Fruit fly (Drosophila melanogaster) whole organism, embryonic: Measurements from ENCODE around the gene Spt7.

Experiments used
- CG12391 ChIP-seq: fragments of 200-800 bp; sonication (Bioruptor generic); optimal IDR thresholded peaks from 3 replicates; lab custom pipeline; 2018; ENCODE audit warnings: missing biosample characterization, mild to moderate bottlenecking, missing genetic modification characterization, moderate library complexity
- CG13775 ChIP-seq: fragments of 200-800 bp; sonication (Bioruptor generic); optimal IDR thresholded peaks from 3 replicates; lab custom pipeline; 2017; ENCODE audit warnings: missing biosample characterization, mild to moderate bottlenecking, missing genetic modification characterization
- CG14050 ChIP-seq: fragments of 200-800 bp; sonication (Bioruptor generic); IDR thresholded peaks from 3 replicates; pipeline ENCODE4 v1.3.6; 2022; ENCODE audit warnings: missing biosample characterization, missing genetic modification characterization
- CG14710 ChIP-seq: fragments of 200-800 bp; sonication (Bioruptor generic); optimal IDR thresholded peaks from 3 replicates; lab custom pipeline; 2019; ENCODE audit warnings: missing biosample characterization, mild to moderate bottlenecking, missing genetic modification characterization, moderate library complexity
- CG15269 ChIP-seq: fragments of 200-800 bp; sonication (Bioruptor generic); optimal IDR thresholded peaks from 2 replicates; lab custom pipeline; 2018; ENCODE audit warnings: missing biosample characterization, mild to moderate bottlenecking, missing genetic modification characterization, moderate library complexity
- CG1602 ChIP-seq: fragments of 200-800 bp; sonication (Bioruptor generic); optimal IDR thresholded peaks from 3 replicates; lab custom pipeline; 2016; ENCODE audit warnings: missing biosample characterization, missing genetic modification characterization
- CG1647 ChIP-seq: fragments of 200-800 bp; sonication (Bioruptor generic); optimal IDR thresholded peaks from 3 replicates; lab custom pipeline; 2016; ENCODE audit warnings: missing biosample characterization, missing genetic modification characterization
- CG17912 ChIP-seq: fragments of 200-800 bp; sonication (Bioruptor generic); optimal IDR thresholded peaks from 2 replicates; lab custom pipeline; 2018; ENCODE audit warnings: missing biosample characterization, mild to moderate bottlenecking, missing genetic modification characterization
- CG2129 ChIP-seq: fragments of 200-800 bp; sonication (Bioruptor generic); IDR thresholded peaks from 2 replicates; pipeline ENCODE4 v1.3.6; 2022; ENCODE audit warnings: missing biosample characterization, missing genetic modification characterization; ENCODE audit not compliant: partially characterized antibody
- CG31365 ChIP-seq: fragments of 200-800 bp; sonication (Bioruptor generic); optimal IDR thresholded peaks from 2 replicates; lab custom pipeline; 2018; ENCODE audit warnings: missing biosample characterization, mild to moderate bottlenecking, missing genetic modification characterization
- CG34224 ChIP-seq: fragments of 200-800 bp; sonication (Bioruptor generic); IDR thresholded peaks from 3 replicates; pipeline ENCODE4 v1.3.6; 2022; ENCODE audit warnings: missing biosample characterization, missing genetic modification characterization; ENCODE audit not compliant: partially characterized antibody
- CG4617 ChIP-seq: fragments of 200-800 bp; sonication (Bioruptor generic); optimal IDR thresholded peaks from 3 replicates; lab custom pipeline; 2016; ENCODE audit warnings: missing biosample characterization, missing genetic modification characterization, borderline replicate concordance
- CG4707 ChIP-seq: fragments of 200-800 bp; sonication (Bioruptor generic); optimal IDR thresholded peaks from 2 replicates; lab custom pipeline; 2018; ENCODE audit warnings: missing biosample characterization, mild to moderate bottlenecking, missing genetic modification characterization, moderate library complexity
- CG7963 ChIP-seq: fragments of 200-800 bp; sonication (Bioruptor generic); IDR thresholded peaks from 3 replicates; pipeline ENCODE4 v1.3.6; 2022; ENCODE audit warnings: missing biosample characterization, missing genetic modification characterization; ENCODE audit not compliant: partially characterized antibody
- CG8478 ChIP-seq: fragments of >200 bp; optimal IDR thresholded peaks from 2 replicates; lab custom pipeline; 2018
- Dek ChIP-seq: fragments of 200-800 bp; sonication (Bioruptor generic); optimal IDR thresholded peaks from 3 replicates; lab custom pipeline; 2019; ENCODE audit warnings: missing biosample characterization, mild to moderate bottlenecking, missing genetic modification characterization, moderate library complexity
- Drgx ChIP-seq: fragments of 200-800 bp; sonication (Bioruptor generic); IDR thresholded peaks from 2 replicates; pipeline ENCODE4 v1.3.6; 2022; ENCODE audit warnings: missing biosample characterization, missing genetic modification characterization
- Eip74EF ChIP-seq, 2 experiments: fragments of 200-800 bp in 1 of 2; fragments of >200 bp in 1 of 2; sonication (Bioruptor generic) in 1 of 2; optimal IDR thresholded peaks; 2 replicates each; lab custom pipeline; 2017 to 2019; ENCODE audit warnings: missing biosample characterization in 2 of 2, missing genetic modification characterization in 2 of 2, mild to moderate bottlenecking in 1 of 2, moderate library complexity in 1 of 2
- Fer1 ChIP-seq: fragments of 200-800 bp; sonication (Bioruptor generic); optimal IDR thresholded peaks from 2 replicates; lab custom pipeline; 2017; ENCODE audit warnings: missing biosample characterization, mild to moderate bottlenecking, missing genetic modification characterization
- Fer2 ChIP-seq: fragments of 200-800 bp; sonication (Bioruptor generic); optimal IDR thresholded peaks from 2 replicates; lab custom pipeline; 2018; ENCODE audit warnings: missing biosample characterization, mild to moderate bottlenecking, missing genetic modification characterization, moderate library complexity
- Hr78 ChIP-seq, 2 experiments: fragments of 200-800 bp in 1 of 2; fragments of >200 bp in 1 of 2; sonication (Bioruptor generic) in 1 of 2; optimal IDR thresholded peaks; 2 replicates each; lab custom pipeline; 2017 to 2019; ENCODE audit warnings: missing biosample characterization in 2 of 2, missing genetic modification characterization in 2 of 2, mild to moderate bottlenecking in 1 of 2, moderate library complexity in 1 of 2
- Lim3 ChIP-seq: fragments of 200-800 bp; sonication (Bioruptor generic); IDR thresholded peaks from 2 replicates; pipeline ENCODE4 v1.3.6; 2022; ENCODE audit warnings: missing biosample characterization, missing genetic modification characterization
- MESR4 ChIP-seq: fragments of 200-800 bp; sonication (Bioruptor generic); optimal IDR thresholded peaks from 2 replicates; lab custom pipeline; 2018; ENCODE audit warnings: missing biosample characterization, mild to moderate bottlenecking, missing genetic modification characterization, moderate library complexity
- NC2α ChIP-seq: fragments of 200-800 bp; sonication (Bioruptor generic); optimal IDR thresholded peaks from 2 replicates; lab custom pipeline; 2016; ENCODE audit warnings: missing biosample characterization, missing genetic modification characterization
- Nf-YB ChIP-seq: fragments of 200-800 bp; sonication (Bioruptor generic); optimal IDR thresholded peaks from 3 replicates; lab custom pipeline; 2019; ENCODE audit warnings: missing biosample characterization, mild to moderate bottlenecking, missing genetic modification characterization, moderate library complexity
- Side ChIP-seq: fragments of 200-800 bp; sonication (Bioruptor generic); optimal IDR thresholded peaks from 2 replicates; lab custom pipeline; 2016; ENCODE audit warnings: missing biosample characterization, missing genetic modification characterization
- Six4 ChIP-seq: fragments of 200-800 bp; sonication (Bioruptor generic); optimal IDR thresholded peaks from 2 replicates; lab custom pipeline; 2016; ENCODE audit warnings: missing biosample characterization, missing genetic modification characterization
- Sry-β ChIP-seq: fragments of 200-800 bp; sonication (Bioruptor generic); optimal IDR thresholded peaks from 2 replicates; lab custom pipeline; 2018; ENCODE audit warnings: missing biosample characterization, mild to moderate bottlenecking, missing genetic modification characterization, moderate library complexity
- Usf ChIP-seq: fragments of 200-800 bp; sonication (Bioruptor generic); optimal IDR thresholded peaks from 2 replicates; lab custom pipeline; 2017; ENCODE audit warnings: missing genotype, missing biosample characterization, missing genetic modification characterization
- aop ChIP-seq: fragments of 200-800 bp; sonication (Bioruptor generic); IDR thresholded peaks from 2 replicates; pipeline ENCODE4 v1.3.6; 2022; ENCODE audit warnings: missing biosample characterization, missing genetic modification characterization
- ato ChIP-seq: fragments of 200-800 bp; sonication (Bioruptor generic); IDR thresholded peaks from 2 replicates; pipeline ENCODE4 v1.3.6; 2022; ENCODE audit warnings: missing biosample characterization, missing genetic modification characterization; ENCODE audit not compliant: partially characterized antibody
- croc ChIP-seq: fragments of 200-800 bp; sonication (Bioruptor generic); conservative IDR thresholded peaks from 3 replicates; pipeline ENCODE4 v1.3.6; 2022; ENCODE audit warnings: missing biosample characterization, missing genetic modification characterization
- crol ChIP-seq: fragments of 200-800 bp; sonication (Bioruptor generic); IDR thresholded peaks from 2 replicates; pipeline ENCODE4 v1.3.6; 2022; ENCODE audit warnings: missing biosample characterization, missing genetic modification characterization
- cwo ChIP-seq: fragments of 200-800 bp; sonication (Bioruptor generic); optimal IDR thresholded peaks from 3 replicates; lab custom pipeline; 2017; ENCODE audit warnings: missing biosample characterization, missing genetic modification characterization, mild to moderate bottlenecking, moderate library complexity, missing genetic modification reagents
- ems ChIP-seq: fragments of 200-800 bp; sonication (Bioruptor generic); optimal IDR thresholded peaks from 3 replicates; lab custom pipeline; 2016; ENCODE audit warnings: missing biosample characterization, missing genetic modification characterization
- fd64A ChIP-seq: fragments of 200-800 bp; sonication (Bioruptor generic); optimal IDR thresholded peaks from 3 replicates; lab custom pipeline; 2018; ENCODE audit warnings: missing biosample characterization, mild to moderate bottlenecking, missing genetic modification characterization
- kay ChIP-seq: fragments of 200-800 bp; sonication (Bioruptor generic); optimal IDR thresholded peaks from 2 replicates; lab custom pipeline; 2016; ENCODE audit warnings: missing biosample characterization, missing genetic modification characterization
- lbe ChIP-seq: fragments of 200-800 bp; sonication (Bioruptor generic); optimal IDR thresholded peaks from 2 replicates; lab custom pipeline; 2016; ENCODE audit warnings: missing biosample characterization, mild to moderate bottlenecking, missing genetic modification characterization
- otp ChIP-seq: fragments of 200-800 bp; sonication (Bioruptor generic); IDR thresholded peaks from 3 replicates; pipeline ENCODE4, ENCODE4 v1.3.6; 2022; ENCODE audit warnings: missing biosample characterization, missing genetic modification characterization
- p53 ChIP-seq: fragments of 200-800 bp; sonication (Bioruptor generic); optimal IDR thresholded peaks from 2 replicates; lab custom pipeline; 2016; ENCODE audit warnings: missing biosample characterization, missing genetic modification characterization
- ranshi ChIP-seq: fragments of 200-800 bp; sonication (Bioruptor generic); IDR thresholded peaks from 2 replicates; pipeline ENCODE4 v1.3.6; 2022; ENCODE audit warnings: missing biosample characterization, missing genetic modification characterization
- rib ChIP-seq: fragments of 200-800 bp; sonication (Bioruptor generic); IDR thresholded peaks from 2 replicates; pipeline ENCODE4 v1.3.6; 2022; ENCODE audit warnings: missing biosample characterization, missing genetic modification characterization
- slp2 ChIP-seq: fragments of 200-800 bp; sonication (Bioruptor generic); optimal IDR thresholded peaks from 2 replicates; lab custom pipeline; 2016; ENCODE audit warnings: missing biosample characterization, missing genetic modification characterization
- so ChIP-seq: fragments of 200-800 bp; sonication (Bioruptor generic); IDR thresholded peaks from 3 replicates; pipeline ENCODE4 v1.3.6; 2022; ENCODE audit warnings: missing biosample characterization, missing genetic modification characterization
- sob ChIP-seq: fragments of 200-800 bp; sonication (Bioruptor generic); IDR thresholded peaks from 2 replicates; pipeline ENCODE4 v1.3.6; 2022; ENCODE audit warnings: missing biosample characterization, missing genetic modification characterization
- tap ChIP-seq: fragments of 200-800 bp; optimal IDR thresholded peaks from 3 replicates; lab custom pipeline; 2019; ENCODE audit warnings: missing biosample characterization, mild to moderate bottlenecking, missing genetic modification characterization, moderate library complexity
- ttk ChIP-seq: fragments of 200-800 bp; sonication (Bioruptor generic); IDR thresholded peaks from 2 replicates; pipeline ENCODE4 v2.1.2; 2022; ENCODE audit warnings: missing biosample characterization, missing genetic modification characterization
- unc-4 ChIP-seq: fragments of 200-800 bp; sonication (Bioruptor generic); IDR thresholded peaks from 2 replicates; pipeline ENCODE4 v1.3.6; 2022; ENCODE audit warnings: missing biosample characterization, missing genetic modification characterization; ENCODE audit not compliant: partially characterized antibody

Gene Spt7

DNA sequence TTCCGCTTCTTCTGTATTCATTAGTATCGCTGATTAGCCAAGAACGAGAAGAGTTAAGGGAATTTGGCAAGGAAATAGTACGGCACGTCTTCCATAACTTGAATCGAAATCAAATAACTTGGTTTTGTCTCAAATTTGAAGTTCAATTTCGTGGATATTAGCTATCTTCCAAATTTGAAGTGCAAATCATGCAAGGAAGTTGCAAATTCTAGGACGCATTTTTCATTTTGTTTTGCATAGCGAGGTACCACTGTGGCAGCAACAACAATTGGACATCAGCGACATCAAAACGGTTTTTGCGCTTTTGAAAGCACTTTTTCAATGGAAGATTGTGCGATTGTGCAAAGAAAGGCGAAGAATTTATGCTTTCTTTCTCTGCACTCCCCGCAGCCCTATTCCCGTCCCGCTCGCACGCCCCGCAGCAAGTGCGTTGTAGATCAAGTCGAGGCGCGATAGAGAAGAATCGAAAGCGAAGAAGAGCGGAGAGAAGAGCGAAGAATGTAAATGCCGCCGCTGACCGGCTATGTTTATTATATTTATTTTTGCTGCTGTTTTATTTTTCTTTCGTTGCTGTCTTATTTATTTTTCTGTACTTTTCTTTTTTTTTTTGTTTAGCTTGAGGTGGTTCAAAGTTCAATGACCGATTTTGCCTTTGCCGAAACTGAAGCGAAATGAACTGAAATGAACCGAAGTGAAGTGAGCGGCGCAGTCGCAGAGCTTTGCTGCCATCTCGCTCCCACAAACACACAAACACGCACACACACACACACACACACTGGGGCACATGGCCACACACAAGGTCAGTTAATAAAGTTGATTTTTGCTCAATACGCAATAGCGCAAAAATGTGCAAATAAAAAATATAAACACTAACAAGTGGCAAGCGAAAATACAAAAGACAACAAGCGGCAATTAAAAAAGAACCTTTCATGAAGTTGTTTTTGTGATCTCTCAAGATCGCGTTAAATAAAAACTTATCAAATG lies 31.2 kb downstream of the Spt7 start (continued):
- TF ChIP-seq CG7963 (GFP tag; lab: Robert Waterston, UW) (no peak), otp (GFP tag; lab: Robert Waterston, UW) (no peak), Hr78 (GFP tag; optimal IDR thresholded peaks at IDR 0.05; lab: Kevin White, UChicago) (no peak), Drgx (GFP tag; lab: Robert Waterston, UW) (peak; percentile 79), CG15269 (tag; lab: Kevin White, UChicago) (peak; percentile 70), Side (GFP tag; lab: Kevin White, UChicago) (peak; percentile 14), slp2 (no peak), ranshi (GFP tag; lab: Robert Waterston, UW) (peak; percentile 65; the same call in 1 of the 2 replicates), Usf (GFP tag; lab: Kevin White, UChicago) (peak; percentile 63), unc-4 (GFP tag; lab: Robert Waterston, UW) (no peak), NC2α (GFP tag; lab: Kevin White, UChicago) (no peak), CG4707 (no peak), Fer1 (peak; percentile 33), kay (GFP tag; lab: Kevin White, UChicago) (no peak), Six4 (GFP tag; lab: Kevin White, UChicago) (no peak), CG1647 (peak; percentile 47), croc (GFP tag; lab: Robert Waterston, UW) (no peak), CG14710 (no peak), Dek (tag; lab: Kevin White, UChicago) (peak; percentile 20), ato (GFP tag; lab: Robert Waterston, UW) (no peak), lbe (GFP tag; lab: Kevin White, UChicago) (peak; percentile 31), so (GFP tag; lab: Robert Waterston, UW) (0 out of 3 replicates have a peak, but pooled peaks have one; percentile 43), CG31365 (peak; percentile 25), sob (GFP tag; lab: Robert Waterston, UW) (peak; percentile 41; the same call in 1 of the 2 replicates), CG14050 (GFP tag; lab: Robert Waterston, UW) (peak; percentile 48; the same call in 2 of the 3 replicates), CG13775 (GFP tag; lab: Kevin White, UChicago) (peak; percentile 44), Eip74EF (GFP tag; optimal IDR thresholded peaks at IDR 0.05; lab: Kevin White, UChicago) (no peak), Nf-YB (GFP tag; lab: Kevin White, UChicago) (no peak), CG8478 (lab: Kevin White, UChicago) (no peak), tap (peak; percentile 31), crol (GFP tag; lab: Robert Waterston, UW) (peak; percentile 82), CG4617 (no peak), CG2129 (GFP tag; lab: Robert Waterston, UW) (no peak), fd64A (no peak), ems (GFP tag; lab: Kevin White, UChicago) (peak; percentile 23), ttk (no peak), CG17912 (no peak), Lim3 (GFP tag; lab: Robert Waterston, UW) (no peak), rib (GFP tag; lab: Robert Waterston, UW) (0 out of 2 replicates have a peak, but pooled peaks have one; percentile 43), CG1602 (GFP tag; lab: Kevin White, UChicago) (no peak), Fer2 (tag; lab: Kevin White, UChicago) (peak; percentile 27), CG34224 (no peak), p53 (GFP tag; lab: Kevin White, UChicago) (no peak), MESR4 (GFP tag; lab: Kevin White, UChicago) (no peak), Sry-β (GFP tag; lab: Kevin White, UChicago) (no peak), cwo (GFP tag; lab: Kevin White, UChicago) (no peak), aop (GFP tag; lab: Robert Waterston, UW) (no peak), CG12391 (tag; lab: Kevin White, UChicago) (peak; percentile 29)
